Worm (Caenorhabditis elegans) whole organism, late embryonic: ENCODE measurements around the gene F27B3.6.

ENCODE experiments used
- fkh-10 ChIP-seq: fragments of 150-350 bp; optimal IDR thresholded peaks from 2 replicates; lab custom pipeline; 2014; ENCODE audit warnings: missing biosample characterization, missing genetic modification reagents, missing genetic modification characterization
- hlh-8 ChIP-seq: sonication (generic microtip); optimal IDR thresholded peaks from 2 replicates; lab custom pipeline; 2016; ENCODE audit warnings: missing genotype, missing genetic modification characterization, missing compliant biosample characterization

DNA sequence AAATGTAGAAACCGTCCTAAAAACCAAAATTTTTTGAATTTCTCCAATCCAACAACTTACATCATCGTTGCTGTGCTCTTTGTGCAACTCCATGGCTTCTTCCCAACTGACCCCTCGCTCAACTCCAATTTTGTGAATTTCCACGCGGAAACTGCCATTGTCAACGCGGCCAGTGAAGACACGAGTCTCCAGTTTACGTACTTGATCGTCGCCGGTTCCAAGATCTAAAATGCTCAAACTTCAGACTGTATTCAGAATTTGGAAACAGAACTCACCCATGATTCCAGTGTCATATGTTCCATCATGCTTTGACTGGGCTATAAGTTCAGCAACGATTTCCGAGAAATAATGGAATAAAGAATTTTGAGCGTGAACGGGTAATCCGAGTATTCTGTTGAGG lies 15.7 kb upstream of the F27B3.6 start:
- TF ChIP-seq fkh-10, result no peak
- TF ChIP-seq hlh-8 (tag; lab: Kevin White, UChicago), result no peak
